Worm (Caenorhabditis elegans): ENCODE measurements around the gene his-38.

ce11 chrX:7313236-7313635 is 3.6 kb upstream of the his-38 start:
- TF ChIP-seq lin-39 (tag; optimal IDR thresholded peaks at IDR 0.05) (no peak), blmp-1 (tag; optimal IDR thresholded peaks at IDR 0.05; ENCODE audit: insufficient read depth) (no peak), lin-13 (GFP tag; optimal IDR thresholded peaks at IDR 0.05) (no peak), ceh-82 (tag; optimal IDR thresholded peaks at IDR 0.05) (no peak), nhr-6 (tag; optimal IDR thresholded peaks at IDR 0.05) (no peak), elt-3 (tag; optimal IDR thresholded peaks at IDR 0.05) (no peak), nhr-11 (tag; optimal IDR thresholded peaks at IDR 0.05) (no peak), nhr-25 (tag; optimal IDR thresholded peaks at IDR 0.05) (no peak), mdl-1 (tag; optimal IDR thresholded peaks at IDR 0.05) (no peak), snpc-4 (tag; optimal IDR thresholded peaks at IDR 0.05) (no peak), zag-1 (tag; optimal IDR thresholded peaks at IDR 0.05) (no peak), nhr-21 (tag; optimal IDR thresholded peaks at IDR 0.05) (no peak), fos-1 (tag; optimal IDR thresholded peaks at IDR 0.05) (no peak)

All from whole organism, L2 larva.